Fruit fly (Drosophila melanogaster): ENCODE results near the gene CG13995.

CG13995 gene

DNA sequence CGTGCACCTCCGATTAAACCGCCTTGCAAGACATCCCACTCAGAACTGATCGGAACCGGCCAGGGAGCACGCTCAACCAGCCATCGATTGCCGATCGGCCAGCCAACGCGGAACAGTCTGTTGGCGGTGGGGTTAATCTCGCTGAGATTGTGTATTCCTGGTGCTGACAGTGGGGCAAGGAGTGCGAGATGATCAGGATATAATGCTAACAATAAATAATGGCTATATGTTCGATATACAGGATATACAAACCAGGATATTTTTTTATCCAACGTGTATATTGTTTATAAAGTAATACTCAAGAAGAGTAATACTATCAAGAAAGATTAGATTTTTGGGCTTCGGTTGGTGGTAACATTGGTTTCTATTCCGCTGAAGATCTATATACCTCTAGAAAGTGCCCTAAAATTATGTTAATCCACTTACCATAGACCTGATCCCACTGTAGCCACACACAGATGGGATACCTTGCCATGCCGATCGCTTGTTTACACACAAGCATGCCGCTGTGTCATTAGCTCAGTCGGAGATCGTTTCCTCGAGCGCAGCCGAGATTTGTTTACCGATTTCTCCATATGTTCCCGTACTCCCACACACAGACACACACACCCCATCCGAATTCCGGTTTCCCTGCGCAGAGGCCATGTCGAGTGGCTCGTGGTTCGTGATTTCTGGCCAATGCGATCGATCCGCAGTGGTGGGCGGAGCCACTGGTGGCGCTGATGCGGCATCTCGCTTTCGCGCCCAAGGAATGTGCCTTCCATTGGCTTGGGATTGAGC lies 34.6 kb upstream of the CG13995 start, which contains the start of gene H2.0:
H2.0 (minus strand) TSS at position 51 of the 780 bp plus-strand sequence.
- TF ChIP-seq Pif1B (GFP tag; optimal IDR thresholded peaks at IDR 0.05) (peak; percentile 75), CG4496 (GFP tag; IDR thresholded peaks at IDR 0.05) (no peak; the same call in 2 of the 3 replicates), CG8301 (tag; optimal IDR thresholded peaks at IDR 0.05) (peak; percentile 79), Ets98B (GFP tag; IDR thresholded peaks at IDR 0.05) (peak; percentile 21; the same call in 1 of the 2 replicates), CG14655 (GFP tag; optimal IDR thresholded peaks at IDR 0.05) (peak; percentile 79), CG13204 (GFP tag; optimal IDR thresholded peaks at IDR 0.05) (peak; percentile 10), rn (GFP tag; IDR thresholded peaks at IDR 0.05) (0 out of 2 replicates have a peak, but pooled peaks have one; percentile 17), Pif1A (GFP tag; optimal IDR thresholded peaks at IDR 0.05) (peak; percentile 55), CG8159 (tag; optimal IDR thresholded peaks at IDR 0.05) (peak; percentile 73), EcR (GFP tag; optimal IDR thresholded peaks at IDR 0.05) (no peak), Snoo (tag; optimal IDR thresholded peaks at IDR 0.05) (no peak), CG10348 (GFP tag; IDR thresholded peaks at IDR 0.05) (no peak), CG15710 (tag; optimal IDR thresholded peaks at IDR 0.05) (peak; percentile 75), gl (tag; optimal IDR thresholded peaks at IDR 0.05) (peak; percentile 42), fd96Ca (GFP tag; IDR thresholded peaks at IDR 0.05) (0 out of 3 replicates have a peak, but pooled peaks have one; percentile 17), CG9948 (tag; optimal IDR thresholded peaks at IDR 0.05) (peak; percentile 62)

dm6 chr2L:6020535-6020934 lies 33.6 kb upstream of the CG13995 start, which contains the start of gene CG13996:
Gene CG13996, plus strand, starts transcription at chr2L:6020835.
- TF ChIP-seq CG12605 (GFP tag; IDR thresholded peaks at IDR 0.05) (no peak), rn (GFP tag; IDR thresholded peaks at IDR 0.05) (no peak), Ets98B (GFP tag; IDR thresholded peaks at IDR 0.05) (no peak), Pif1B (GFP tag; optimal IDR thresholded peaks at IDR 0.05) (no peak), CG13204 (GFP tag; optimal IDR thresholded peaks at IDR 0.05) (no peak), CG4496 (GFP tag; IDR thresholded peaks at IDR 0.05) (no peak), D1 (tag; optimal IDR thresholded peaks at IDR 0.05) (no peak), EcR (GFP tag; optimal IDR thresholded peaks at IDR 0.05) (no peak), Snoo (tag; optimal IDR thresholded peaks at IDR 0.05) (no peak), Pif1A (GFP tag; optimal IDR thresholded peaks at IDR 0.05) (no peak), CG8301 (tag; optimal IDR thresholded peaks at IDR 0.05) (no peak), CG34367 (tag; optimal IDR thresholded peaks at IDR 0.05) (no peak), CG9948 (tag; optimal IDR thresholded peaks at IDR 0.05) (no peak), CG32121 (GFP tag; IDR thresholded peaks at IDR 0.05) (no peak), CG15710 (tag; optimal IDR thresholded peaks at IDR 0.05) (no peak), CG8159 (tag; optimal IDR thresholded peaks at IDR 0.05) (no peak), gl (tag; optimal IDR thresholded peaks at IDR 0.05) (no peak), fd96Ca (GFP tag; IDR thresholded peaks at IDR 0.05) (no peak), CG10348 (GFP tag; IDR thresholded peaks at IDR 0.05) (no peak), CG14655 (GFP tag; optimal IDR thresholded peaks at IDR 0.05) (no peak)

dm6 chr2L:6022793-6023192 lies 31.3 kb upstream of the CG13995 start:
- TF ChIP-seq CG15710 (tag; optimal IDR thresholded peaks at IDR 0.05) (peak; percentile 57), CG13204 (GFP tag; optimal IDR thresholded peaks at IDR 0.05) (peak; percentile 3), fd96Ca (GFP tag; IDR thresholded peaks at IDR 0.05) (peak; percentile 51; the same call in 2 of the 3 replicates), Ets98B (GFP tag; IDR thresholded peaks at IDR 0.05) (no peak), Pif1B (GFP tag; optimal IDR thresholded peaks at IDR 0.05) (peak; percentile 74), CG34367 (tag; optimal IDR thresholded peaks at IDR 0.05) (peak; percentile 40), CG8159 (tag; optimal IDR thresholded peaks at IDR 0.05) (peak; percentile 83), CG14655 (GFP tag; optimal IDR thresholded peaks at IDR 0.05) (peak; percentile 77), CG17806 (tag; optimal IDR thresholded peaks at IDR 0.05) (peak; percentile 76), gl (tag; optimal IDR thresholded peaks at IDR 0.05) (peak; percentile 32), CG10348 (GFP tag; IDR thresholded peaks at IDR 0.05) (no peak), D1 (tag; optimal IDR thresholded peaks at IDR 0.05) (peak; percentile 16), rn (GFP tag; IDR thresholded peaks at IDR 0.05) (no peak), Snoo (tag; optimal IDR thresholded peaks at IDR 0.05) (peak; percentile 59), EcR (GFP tag; optimal IDR thresholded peaks at IDR 0.05) (no peak), CG32121 (GFP tag; IDR thresholded peaks at IDR 0.05) (no peak), CG8301 (tag; optimal IDR thresholded peaks at IDR 0.05) (peak; percentile 53), Pif1A (GFP tag; optimal IDR thresholded peaks at IDR 0.05) (peak; percentile 65), CG9948 (tag; optimal IDR thresholded peaks at IDR 0.05) (peak; percentile 66), CG4496 (GFP tag; IDR thresholded peaks at IDR 0.05) (0 out of 3 replicates have a peak, but pooled peaks have one; percentile 20), CG12605 (GFP tag; IDR thresholded peaks at IDR 0.05) (no peak)

DNA sequence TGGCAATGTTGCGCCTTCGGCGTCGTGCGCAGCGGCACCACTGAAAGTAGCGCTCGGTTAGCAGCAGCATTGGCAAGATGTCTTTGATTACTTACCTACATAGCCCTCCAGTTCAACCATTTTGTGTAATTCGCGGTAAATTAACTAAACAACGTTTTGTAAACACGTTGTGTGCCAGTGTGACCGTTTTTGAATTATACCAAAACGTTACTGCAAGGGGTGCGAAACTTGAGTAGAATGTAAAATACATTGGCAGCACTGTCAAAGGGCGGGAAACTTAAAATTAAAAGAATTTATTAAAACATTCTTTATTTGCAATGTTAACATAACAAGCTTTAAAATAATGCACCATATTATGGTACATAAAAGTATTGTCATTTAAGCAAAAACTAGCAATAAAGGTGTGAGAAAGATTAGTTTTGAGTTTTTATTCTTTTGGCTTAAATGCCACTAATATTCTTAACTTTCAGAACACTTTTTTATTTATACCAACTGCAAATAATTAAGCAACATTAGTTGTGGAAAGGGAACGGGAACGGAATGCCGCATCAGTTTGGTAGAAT lies 29.7 kb upstream of the CG13995 start, which contains the start of gene CG9107:
CG9107 (minus strand) TSS at position 195 of the 563 bp plus-strand sequence.
- TF ChIP-seq rn (GFP tag; IDR thresholded peaks at IDR 0.05) (no peak), Ets98B (GFP tag; IDR thresholded peaks at IDR 0.05) (no peak), Snoo (tag; optimal IDR thresholded peaks at IDR 0.05) (no peak), CG8301 (tag; optimal IDR thresholded peaks at IDR 0.05) (no peak), CG4496 (GFP tag; IDR thresholded peaks at IDR 0.05) (no peak), CG12605 (GFP tag; IDR thresholded peaks at IDR 0.05) (no peak), CG32121 (GFP tag; IDR thresholded peaks at IDR 0.05) (no peak), CG17806 (tag; optimal IDR thresholded peaks at IDR 0.05) (no peak), CG13204 (GFP tag; optimal IDR thresholded peaks at IDR 0.05) (no peak)

- TF ChIP-seq CG12605 (GFP tag; IDR thresholded peaks at IDR 0.05) (peak; percentile 33; the same call in 1 of the 2 replicates), CG17806 (tag; optimal IDR thresholded peaks at IDR 0.05) (no peak), CG34367 (tag; optimal IDR thresholded peaks at IDR 0.05) (peak; percentile 2), Pif1A (GFP tag; optimal IDR thresholded peaks at IDR 0.05) (peak; percentile 6)
Observed at dm6 chr2L:6028712-6029111, 25.4 kb upstream of the CG13995 start.
